Worm (Caenorhabditis elegans): ENCODE measurements around the gene irld-8.

- TF ChIP-seq ztf-11 (tag; optimal IDR thresholded peaks at IDR 0.05) (no peak), nhr-77 (tag; optimal IDR thresholded peaks at IDR 0.05) (no peak), elt-1 (tag; optimal IDR thresholded peaks at IDR 0.05) (no peak), mdl-1 (tag; optimal IDR thresholded peaks at IDR 0.05) (no peak), aly-2 (tag; optimal IDR thresholded peaks at IDR 0.05) (no peak), blmp-1 (tag; optimal IDR thresholded peaks at IDR 0.05; ENCODE audit: insufficient read depth) (no peak), lin-13 (GFP tag; optimal IDR thresholded peaks at IDR 0.05) (no peak), C34F6.9 (tag; optimal IDR thresholded peaks at IDR 0.05) (no peak), F13H6.1 (tag; optimal IDR thresholded peaks at IDR 0.05) (no peak), unc-62 (GFP tag; optimal IDR thresholded peaks at IDR 0.05) (no peak), alr-1 (tag; optimal IDR thresholded peaks at IDR 0.05) (no peak), nhr-6 (tag; optimal IDR thresholded peaks at IDR 0.05) (no peak), egl-27 (tag; optimal IDR thresholded peaks at IDR 0.05) (no peak)
These were observed 37.6 kb downstream of the irld-8 start for ce11 chrIV:8153163-8153562.

Data from whole organism, L2 larva.